Worm (Caenorhabditis elegans): Measurements from ENCODE around the gene Y82E9BR.14.
"Not testable (repeated sequence)": the region's sequence is repeated elsewhere in the genome, so short reads cannot be mapped to it uniquely, and the experiment has no call there.

Gene Y82E9BR.14

ce11 chrIII:1377903-1378302 lies 36.0 kb downstream of the Y82E9BR.14 start, which contains the start of gene pals-40:
TSS of gene pals-40 (minus strand) at chrIII:1378003.
- not testable (repeated sequence) for TF ChIP-seq unc-62 (GFP tag; optimal IDR thresholded peaks at IDR 0.05)

ce11 chrIII:1375491-1375890 lies 38.4 kb downstream of the Y82E9BR.14 start, which contains the start of gene Y82E9BR.10:
TSS of gene Y82E9BR.10 (minus strand) at chrIII:1375591.
- TF ChIP-seq unc-62 (GFP tag; optimal IDR thresholded peaks at IDR 0.05): not testable (repeated sequence)

ce11 chrIII:1374355-1374807 lies 39.5 kb downstream of the Y82E9BR.14 start, which contains the start of gene Y82E9BR.20:
TSS of gene Y82E9BR.20 (plus strand) at chrIII:1374405.
- no peak for TF ChIP-seq unc-62 (GFP tag; optimal IDR thresholded peaks at IDR 0.05)

ce11 chrIII:1372563-1372962 lies 41.4 kb downstream of the Y82E9BR.14 start:
- TF ChIP-seq unc-62 (GFP tag; optimal IDR thresholded peaks at IDR 0.05): no peak

- no peak for TF ChIP-seq unc-62 (GFP tag; optimal IDR thresholded peaks at IDR 0.05)
Observed at ce11 chrIII:1359669-1360068, 54.2 kb downstream of the Y82E9BR.14 start, which contains the start of gene Y82E9BR.9. TSS of gene Y82E9BR.9 (minus strand) at chrIII:1359769.
